Worm (Caenorhabditis elegans): ENCODE measurements around the gene C10E2.5.

The C10E2.5 gene

ce11 chrX:16795978-16796377, 41.6 kb upstream of the C10E2.5 start, which contains the start of gene aak-2:
Gene aak-2, plus strand, starts transcription at chrX:16796087.
- no peak for TF ChIP-seq ces-1 (GFP tag; optimal IDR thresholded peaks at IDR 0.05)

ce11 chrX:16793470-16793869, 39.1 kb upstream of the C10E2.5 start:
- no peak for TF ChIP-seq unc-39 (tag; optimal IDR thresholded peaks at IDR 0.05)
- TF ChIP-seq nhr-76 (tag; optimal IDR thresholded peaks at IDR 0.05), result no peak
- no peak for TF ChIP-seq ceh-83 (GFP tag; optimal IDR thresholded peaks at IDR 0.05)
- no peak for TF ChIP-seq unc-120 (tag; optimal IDR thresholded peaks at IDR 0.05; ENCODE audit: poor library complexity, severe bottlenecking)
- TF ChIP-seq lin-32 (GFP tag; optimal IDR thresholded peaks at IDR 0.05), result no peak
- TF ChIP-seq elt-3 (tag; optimal IDR thresholded peaks at IDR 0.05), result no peak
- no peak for TF ChIP-seq tbx-8 (GFP tag; optimal IDR thresholded peaks at IDR 0.05)
- no peak for TF ChIP-seq ztf-11 (tag; optimal IDR thresholded peaks at IDR 0.05)
- TF ChIP-seq snpc-4 (tag; optimal IDR thresholded peaks at IDR 0.05), result no peak
- TF ChIP-seq hlh-1 (tag; optimal IDR thresholded peaks at IDR 0.05), result no peak
- no peak for TF ChIP-seq nhr-237 (tag; optimal IDR thresholded peaks at IDR 0.05)
- TF ChIP-seq mep-1 (tag; optimal IDR thresholded peaks at IDR 0.05), result no peak
- no peak for TF ChIP-seq cnd-1 (tag; optimal IDR thresholded peaks at IDR 0.05)
- TF ChIP-seq ham-2 (GFP tag; optimal IDR thresholded peaks at IDR 0.05), result no peak
- TF ChIP-seq mls-2 (tag; optimal IDR thresholded peaks at IDR 0.05), result no peak
- no peak for TF ChIP-seq lsy-2 (tag; optimal IDR thresholded peaks at IDR 0.05)
- no peak for TF ChIP-seq lin-13 (tag; optimal IDR thresholded peaks at IDR 0.05)
- TF ChIP-seq sptf-1 (tag; optimal IDR thresholded peaks at IDR 0.05), result no peak

ce11 chrX:16792700-16793176, 38.4 kb upstream of the C10E2.5 start, which contains the start of gene got-1.2:
Gene got-1.2, minus strand, starts transcription at chrX:16793126.
- no peak for TF ChIP-seq nhr-2 (tag; optimal IDR thresholded peaks at IDR 0.05)
- no peak for TF ChIP-seq ces-1 (GFP tag; optimal IDR thresholded peaks at IDR 0.05)
- no peak for TF ChIP-seq sptf-1 (tag; optimal IDR thresholded peaks at IDR 0.05)
- no peak for TF ChIP-seq nhr-12 (tag; optimal IDR thresholded peaks at IDR 0.05)
- no peak for TF ChIP-seq mls-2 (tag; optimal IDR thresholded peaks at IDR 0.05)
- no peak for TF ChIP-seq bed-3 (GFP tag; optimal IDR thresholded peaks at IDR 0.05)
- TF ChIP-seq elt-3 (tag; optimal IDR thresholded peaks at IDR 0.05), result no peak
- no peak for TF ChIP-seq snpc-4 (tag; optimal IDR thresholded peaks at IDR 0.05)
- TF ChIP-seq nhr-237 (tag; optimal IDR thresholded peaks at IDR 0.05), result no peak
- TF ChIP-seq cnd-1 (tag; optimal IDR thresholded peaks at IDR 0.05), result no peak
- no peak for TF ChIP-seq mep-1 (tag; optimal IDR thresholded peaks at IDR 0.05)
- no peak for TF ChIP-seq ceh-43 (GFP tag; optimal IDR thresholded peaks at IDR 0.05)
- no peak for TF ChIP-seq sem-2 (GFP tag; optimal IDR thresholded peaks at IDR 0.05)
- TF ChIP-seq zip-8 (tag; optimal IDR thresholded peaks at IDR 0.05), result no peak
- TF ChIP-seq unc-62 (GFP tag; optimal IDR thresholded peaks at IDR 0.05), result no peak
- no peak for TF ChIP-seq tbx-8 (GFP tag; optimal IDR thresholded peaks at IDR 0.05)

- no peak for TF ChIP-seq drap-1 (GFP tag; optimal IDR thresholded peaks at IDR 0.05)
- TF ChIP-seq nhr-76 (tag; optimal IDR thresholded peaks at IDR 0.05), result no peak
- TF ChIP-seq ces-1 (GFP tag; optimal IDR thresholded peaks at IDR 0.05), result no peak
- TF ChIP-seq nhr-12 (tag; optimal IDR thresholded peaks at IDR 0.05), result no peak
- no peak for TF ChIP-seq ztf-11 (tag; optimal IDR thresholded peaks at IDR 0.05)
- TF ChIP-seq mab-5 (tag; optimal IDR thresholded peaks at IDR 0.05), result no peak
- TF ChIP-seq zip-8 (tag; optimal IDR thresholded peaks at IDR 0.05), result no peak
- no peak for TF ChIP-seq hlh-1 (tag; optimal IDR thresholded peaks at IDR 0.05)
- TF ChIP-seq unc-120 (tag; optimal IDR thresholded peaks at IDR 0.05; ENCODE audit: poor library complexity, severe bottlenecking), result no peak
- no peak for TF ChIP-seq unc-62 (GFP tag; optimal IDR thresholded peaks at IDR 0.05)
- TF ChIP-seq nhr-237 (tag; optimal IDR thresholded peaks at IDR 0.05), result no peak
Observed at ce11 chrX:16787152-16787551, 32.8 kb upstream of the C10E2.5 start.

ce11 chrX:16786021-16786488, 31.7 kb upstream of the C10E2.5 start, which contains the start of gene T01C8.2:
Gene T01C8.2, plus strand, starts transcription at chrX:16786438.
- TF ChIP-seq mab-5 (tag; optimal IDR thresholded peaks at IDR 0.05) (no peak), ham-2 (GFP tag; optimal IDR thresholded peaks at IDR 0.05) (no peak), ceh-39 (tag; optimal IDR thresholded peaks at IDR 0.05) (no peak), ceh-83 (GFP tag; optimal IDR thresholded peaks at IDR 0.05) (no peak), ces-1 (GFP tag; optimal IDR thresholded peaks at IDR 0.05) (no peak)

- no peak for TF ChIP-seq snpc-4 (tag; optimal IDR thresholded peaks at IDR 0.05)
- TF ChIP-seq mep-1 (tag; optimal IDR thresholded peaks at IDR 0.05), result no peak
- TF ChIP-seq sptf-1 (tag; optimal IDR thresholded peaks at IDR 0.05), result no peak
- TF ChIP-seq mab-5 (tag; optimal IDR thresholded peaks at IDR 0.05), result no peak
- TF ChIP-seq sem-2 (GFP tag; optimal IDR thresholded peaks at IDR 0.05), result no peak
- TF ChIP-seq drap-1 (GFP tag; optimal IDR thresholded peaks at IDR 0.05), result no peak
- TF ChIP-seq zip-8 (tag; optimal IDR thresholded peaks at IDR 0.05), result no peak
- TF ChIP-seq elt-3 (tag; optimal IDR thresholded peaks at IDR 0.05), result no peak
- no peak for TF ChIP-seq pha-4 (tag; optimal IDR thresholded peaks at IDR 0.05)
- no peak for TF ChIP-seq nhr-76 (tag; optimal IDR thresholded peaks at IDR 0.05)
- no peak for TF ChIP-seq blmp-1 (tag; optimal IDR thresholded peaks at IDR 0.05)
- TF ChIP-seq nhr-28 (tag; optimal IDR thresholded peaks at IDR 0.05), result no peak
- no peak for TF ChIP-seq unc-120 (tag; optimal IDR thresholded peaks at IDR 0.05; ENCODE audit: poor library complexity, severe bottlenecking)
- no peak for TF ChIP-seq cnd-1 (tag; optimal IDR thresholded peaks at IDR 0.05)
- TF ChIP-seq tbx-8 (GFP tag; optimal IDR thresholded peaks at IDR 0.05), result no peak
- TF ChIP-seq mls-2 (tag; optimal IDR thresholded peaks at IDR 0.05), result no peak
- no peak for TF ChIP-seq lsy-2 (tag; optimal IDR thresholded peaks at IDR 0.05)
- TF ChIP-seq bed-3 (GFP tag; optimal IDR thresholded peaks at IDR 0.05), result no peak
- TF ChIP-seq nhr-12 (tag; optimal IDR thresholded peaks at IDR 0.05), result no peak
Observed at ce11 chrX:16784038-16784437, 29.7 kb upstream of the C10E2.5 start.
